Worm (Caenorhabditis elegans) whole organism, young adult: ENCODE data around the gene T23B7.2.

ENCODE experiments used
- F23B12.7 ChIP-seq: sonication (generic microtip); optimal IDR thresholded peaks from 2 replicates; lab custom pipeline; 2017; ENCODE audit warnings: missing genetic modification characterization, mild to moderate bottlenecking, missing compliant biosample characterization, antibody characterized with exemption, moderate library complexity; ENCODE audit not compliant: insufficient read depth
- F33H1.4 ChIP-seq: fragments of 200-800 bp; sonication (Bioruptor generic); IDR thresholded peaks from 2 replicates; pipeline ENCODE4 v1.3.6; 2022; ENCODE audit warnings: missing genetic modification reagents, missing genetic modification characterization, missing compliant biosample characterization
- F37B4.10 ChIP-seq: fragments of 200-800 bp; sonication (Bioruptor generic); IDR thresholded peaks from 2 replicates; pipeline ENCODE4 v1.3.6; 2022; ENCODE audit warnings: missing genetic modification characterization, missing compliant biosample characterization
- F49E8.2 ChIP-seq: sonication (generic microtip); optimal IDR thresholded peaks from 3 replicates; lab custom pipeline; 2017; ENCODE audit warnings: missing genetic modification characterization, mild to moderate bottlenecking, missing compliant biosample characterization, antibody characterized with exemption, moderate library complexity; ENCODE audit not compliant: insufficient read depth
- F57A8.1 ChIP-seq: fragments of 200-800 bp; sonication (Bioruptor generic); optimal IDR thresholded peaks from 2 replicates; lab custom pipeline; 2018; ENCODE audit warnings: mild to moderate bottlenecking, missing genetic modification characterization, moderate library complexity, missing compliant biosample characterization
- T26A5.8 ChIP-seq: sonication (generic microtip); optimal IDR thresholded peaks from 2 replicates; lab custom pipeline; 2016; ENCODE audit warnings: missing genetic modification characterization, missing compliant biosample characterization
- Y53F4B.3 ChIP-seq: fragments of 200-800 bp; sonication (Bioruptor generic); IDR thresholded peaks from 2 replicates; pipeline ENCODE4 v1.3.6; 2022; ENCODE audit warnings: missing genetic modification reagents, missing genetic modification characterization, missing compliant biosample characterization
- Y56A3A.18 ChIP-seq: fragments of 200-800 bp; sonication (Bioruptor generic); IDR thresholded peaks from 2 replicates; pipeline ENCODE4 v1.3.6; 2022; ENCODE audit warnings: missing genetic modification reagents, missing genetic modification characterization, missing compliant biosample characterization
- attf-3 ChIP-seq: fragments of 200-800 bp; sonication (Bioruptor generic); conservative IDR thresholded peaks from 2 replicates; pipeline ENCODE4 v1.3.6; 2022; ENCODE audit warnings: missing genetic modification reagents, missing genetic modification characterization, missing compliant biosample characterization
- attf-5 ChIP-seq: fragments of 200-800 bp; sonication (Bioruptor generic); optimal IDR thresholded peaks from 2 replicates; lab custom pipeline; 2018; ENCODE audit warnings: mild to moderate bottlenecking, missing genetic modification characterization, missing compliant biosample characterization
- bed-2 ChIP-seq: fragments of 200-800 bp; sonication (Bioruptor generic); IDR thresholded peaks from 2 replicates; pipeline ENCODE4 v1.3.6; 2022; ENCODE audit warnings: missing genetic modification reagents, missing genetic modification characterization, missing compliant biosample characterization
- ccch-3 ChIP-seq: fragments of 200-800 bp; sonication (Bioruptor generic); optimal IDR thresholded peaks from 2 replicates; lab custom pipeline; 2018; ENCODE audit warnings: mild to moderate bottlenecking, missing genetic modification characterization, missing compliant biosample characterization
- cebp-2 ChIP-seq: fragments of 200-800 bp; sonication (Bioruptor generic); IDR thresholded peaks from 2 replicates; pipeline ENCODE4 v1.3.6; 2022; ENCODE audit warnings: missing genetic modification characterization, missing compliant biosample characterization
- ceh-100 ChIP-seq: fragments of 200-800 bp; sonication (Bioruptor generic); IDR thresholded peaks from 2 replicates; pipeline ENCODE4 v1.3.6; 2022; ENCODE audit warnings: missing genetic modification reagents, missing genetic modification characterization, missing compliant biosample characterization
- ceh-27 ChIP-seq: fragments of 200-800 bp; sonication (Bioruptor generic); optimal IDR thresholded peaks from 2 replicates; lab custom pipeline; 2018; ENCODE audit warnings: mild to moderate bottlenecking, missing genetic modification characterization, moderate library complexity, missing compliant biosample characterization
- ceh-40 ChIP-seq: fragments of 200-800 bp; sonication (Bioruptor generic); IDR thresholded peaks from 2 replicates; pipeline ENCODE4 v1.3.6; 2022; ENCODE audit warnings: missing genetic modification characterization, missing compliant biosample characterization
- ceh-58 ChIP-seq: fragments of 200-800 bp; sonication (Bioruptor generic); IDR thresholded peaks from 2 replicates; pipeline ENCODE4 v1.3.6; 2022; ENCODE audit warnings: missing genetic modification characterization, missing compliant biosample characterization
- ceh-91 ChIP-seq: fragments of 200-800 bp; sonication (Bioruptor generic); IDR thresholded peaks from 2 replicates; pipeline ENCODE4 v1.3.6; 2022; ENCODE audit warnings: missing genetic modification reagents, missing genetic modification characterization, missing compliant biosample characterization
- dox-1 ChIP-seq: fragments of 200-800 bp; sonication (Bioruptor generic); IDR thresholded peaks from 2 replicates; pipeline ENCODE4 v1.3.6; 2022; ENCODE audit warnings: missing genetic modification reagents, missing genetic modification characterization, missing compliant biosample characterization
- efl-1 ChIP-seq: fragments of 150-350 bp; optimal IDR thresholded peaks from 2 replicates; lab custom pipeline; 2014; ENCODE audit warnings: missing biosample characterization, missing genetic modification reagents, missing genetic modification characterization
- egl-44 ChIP-seq: fragments of 200-800 bp; sonication (Bioruptor generic); IDR thresholded peaks from 2 replicates; pipeline ENCODE4 v1.3.6; 2022; ENCODE audit warnings: missing genetic modification reagents, missing genetic modification characterization, missing compliant biosample characterization
- egrh-3 ChIP-seq: fragments of 200-800 bp; sonication (Bioruptor generic); IDR thresholded peaks from 2 replicates; pipeline ENCODE4 v1.3.6; 2022; ENCODE audit warnings: missing genetic modification reagents, missing genetic modification characterization, missing compliant biosample characterization
- ekl-4 ChIP-seq: fragments of 200-800 bp; sonication (Bioruptor generic); IDR thresholded peaks from 2 replicates; pipeline ENCODE4 v1.3.6; 2022; ENCODE audit warnings: missing genetic modification reagents, missing genetic modification characterization, missing compliant biosample characterization
- gei-17 ChIP-seq: fragments of 200-800 bp; sonication (Bioruptor generic); optimal IDR thresholded peaks from 2 replicates; lab custom pipeline; 2018; ENCODE audit warnings: mild to moderate bottlenecking, missing genetic modification characterization, missing compliant biosample characterization
- hlh-12 ChIP-seq: sonication (generic microtip); optimal IDR thresholded peaks from 2 replicates; lab custom pipeline; 2016; ENCODE audit warnings: missing genetic modification characterization, missing compliant biosample characterization
- hmg-1.2 ChIP-seq: fragments of 200-800 bp; sonication (Bioruptor generic); IDR thresholded peaks from 2 replicates; pipeline ENCODE4 v1.3.6; 2022; ENCODE audit warnings: missing genetic modification reagents, missing genetic modification characterization, missing compliant biosample characterization
- hsf-1 ChIP-seq: fragments of 200-800 bp; sonication (Bioruptor generic); IDR thresholded peaks from 2 replicates; pipeline ENCODE4 v1.3.6; 2022; ENCODE audit warnings: missing genetic modification reagents, missing genetic modification characterization, missing compliant biosample characterization
- lag-1 ChIP-seq: fragments of 200-800 bp; sonication (Bioruptor generic); IDR thresholded peaks from 2 replicates; pipeline ENCODE4 v1.3.6; 2022; ENCODE audit warnings: missing genetic modification reagents, missing genetic modification characterization, missing compliant biosample characterization
- lin-40 ChIP-seq: sonication (generic microtip); optimal IDR thresholded peaks from 2 replicates; lab custom pipeline; 2016; ENCODE audit warnings: missing genetic modification characterization, mild to moderate bottlenecking, missing compliant biosample characterization, missing genotype, missing genetic modification reagents
- madf-6 ChIP-seq: fragments of 200-800 bp; sonication (Bioruptor generic); IDR thresholded peaks from 2 replicates; pipeline ENCODE4 v1.3.6; 2022; ENCODE audit warnings: missing genetic modification reagents, missing genetic modification characterization, missing compliant biosample characterization
- madf-8 ChIP-seq: fragments of 200-800 bp; sonication (Bioruptor generic); conservative IDR thresholded peaks from 2 replicates; pipeline ENCODE4 v1.3.6; 2022; ENCODE audit warnings: missing genetic modification reagents, missing genetic modification characterization, missing compliant biosample characterization
- mxl-1 ChIP-seq: sonication (generic microtip); optimal IDR thresholded peaks from 2 replicates; lab custom pipeline; 2016; ENCODE audit warnings: missing genetic modification characterization, missing compliant biosample characterization
- nfya-2 ChIP-seq: fragments of 200-800 bp; sonication (Bioruptor generic); IDR thresholded peaks from 2 replicates; pipeline ENCODE4 v1.3.6; 2022; ENCODE audit warnings: missing genetic modification reagents, missing genetic modification characterization, missing compliant biosample characterization
- nhr-80 ChIP-seq: sonication (generic microtip); optimal IDR thresholded peaks from 2 replicates; lab custom pipeline; 2016; ENCODE audit warnings: missing genetic modification characterization, missing compliant biosample characterization
- pha-4 ChIP-seq: fragments of 150-350 bp; sonication (generic microtip); optimal IDR thresholded peaks from 2 replicates; lab custom pipeline; 2014; ENCODE audit warnings: missing biosample characterization, missing genetic modification reagents, missing genetic modification characterization
- snpc-3.4 ChIP-seq: sonication (generic microtip); optimal IDR thresholded peaks from 2 replicates; lab custom pipeline; 2017; ENCODE audit warnings: missing genetic modification characterization, mild to moderate bottlenecking, missing compliant biosample characterization, antibody characterized with exemption, moderate library complexity, missing genotype, missing genetic modification reagents
- sptf-2 ChIP-seq: fragments of 200-800 bp; sonication (Bioruptor generic); optimal IDR thresholded peaks from 2 replicates; lab custom pipeline; 2018; ENCODE audit warnings: mild to moderate bottlenecking, missing genetic modification characterization, missing compliant biosample characterization
- tbx-9 ChIP-seq: sonication (generic microtip); optimal IDR thresholded peaks from 2 replicates; lab custom pipeline; 2016; ENCODE audit warnings: borderline replicate concordance, missing genetic modification characterization, inconsistent platforms, missing compliant biosample characterization
- tlf-1 ChIP-seq: fragments of 200-800 bp; sonication (Bioruptor generic); optimal IDR thresholded peaks from 2 replicates; lab custom pipeline; 2018; ENCODE audit warnings: mild to moderate bottlenecking, missing genetic modification characterization, missing compliant biosample characterization
- unc-130 ChIP-seq: sonication (generic microtip); optimal IDR thresholded peaks from 2 replicates; lab custom pipeline; 2016; ENCODE audit warnings: missing genetic modification reagents, missing genetic modification characterization, missing compliant biosample characterization
- zfh-2 ChIP-seq: fragments of 200-800 bp; sonication (Bioruptor generic); conservative IDR thresholded peaks from 2 replicates; pipeline ENCODE4 v1.3.6; 2022; ENCODE audit warnings: missing genetic modification reagents, missing genetic modification characterization, missing compliant biosample characterization
- zim-3 ChIP-seq: sonication (generic microtip); optimal IDR thresholded peaks from 2 replicates; lab custom pipeline; 2017; ENCODE audit warnings: mild to moderate bottlenecking, missing genetic modification characterization, moderate library complexity, missing compliant biosample characterization
- ztf-18 ChIP-seq: sonication (generic microtip); optimal IDR thresholded peaks from 2 replicates; lab custom pipeline; 2016; ENCODE audit warnings: missing genotype, mild to moderate bottlenecking, missing genetic modification characterization, missing compliant biosample characterization
- ztf-3 ChIP-seq: fragments of 200-800 bp; sonication (Bioruptor generic); optimal IDR thresholded peaks from 2 replicates; lab custom pipeline; 2018; ENCODE audit warnings: mild to moderate bottlenecking, missing genetic modification characterization, missing compliant biosample characterization

Gene T23B7.2

ce11 chrII:4869793-4870343 lies 27.8 kb upstream of the T23B7.2 start (continued):
- TF ChIP-seq F49E8.2 (tag; lab: Kevin White, UChicago), result no peak
- TF ChIP-seq F37B4.10 (GFP tag; lab: Robert Waterston, UW), result no peak
- no peak for TF ChIP-seq sptf-2 (GFP tag; lab: Kevin White, UChicago)
- TF ChIP-seq F23B12.7 (tag; lab: Kevin White, UChicago), result no peak
- no peak for TF ChIP-seq F57A8.1 (GFP tag; lab: Kevin White, UChicago)
- no peak for TF ChIP-seq F33H1.4 (GFP tag; lab: Robert Waterston, UW)
- TF ChIP-seq zim-3, result no peak
- TF ChIP-seq lin-40 (tag; lab: Kevin White, UChicago), result no peak

DNA sequence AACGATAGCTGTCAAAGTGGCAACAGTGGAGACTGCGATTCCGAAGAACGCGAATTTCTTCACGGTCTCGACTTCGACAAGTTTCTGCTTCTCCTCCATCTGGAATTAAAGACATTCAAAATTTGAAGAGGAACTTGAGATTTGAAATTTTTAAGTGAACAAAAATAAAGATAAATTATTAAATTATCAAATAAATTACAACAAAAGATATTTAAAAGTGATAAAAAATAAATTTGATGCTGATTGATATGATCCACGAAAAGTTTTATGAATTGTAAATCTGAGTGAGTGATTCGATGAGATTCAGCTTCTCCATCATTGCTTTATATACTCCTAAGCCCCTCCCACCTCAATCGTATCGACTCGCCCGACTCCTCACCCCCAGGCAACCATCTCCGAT lies 25.4 kb upstream of the T23B7.2 start, which contains the start of gene col-17:
Gene col-17, minus strand, starts transcription at position 101 of the 400 bp plus-strand sequence.
- no peak for TF ChIP-seq tbx-9 (tag; lab: Kevin White, UChicago)
- TF ChIP-seq F49E8.2 (tag; lab: Kevin White, UChicago), result no peak
- TF ChIP-seq ccch-3 (GFP tag; lab: Kevin White, UChicago), result no peak
- no peak for TF ChIP-seq bed-2 (GFP tag; lab: Robert Waterston, UW)
- TF ChIP-seq egl-44 (GFP tag; lab: Robert Waterston, UW), result no peak
- no peak for TF ChIP-seq ceh-27 (GFP tag; lab: Kevin White, UChicago)
- no peak for TF ChIP-seq tlf-1 (GFP tag; lab: Kevin White, UChicago)
- no peak for TF ChIP-seq snpc-3.4 (tag; lab: Kevin White, UChicago)
- TF ChIP-seq T26A5.8 (tag; lab: Kevin White, UChicago), result no peak
- TF ChIP-seq cebp-2 (GFP tag; lab: Robert Waterston, UW), result no peak
- TF ChIP-seq ceh-91 (GFP tag; lab: Robert Waterston, UW), result no peak
- no peak for TF ChIP-seq madf-8 (GFP tag; lab: Robert Waterston, UW)
- no peak for TF ChIP-seq ekl-4 (GFP tag; lab: Robert Waterston, UW)
- no peak for TF ChIP-seq ceh-100 (GFP tag; lab: Robert Waterston, UW)
- TF ChIP-seq Y53F4B.3 (GFP tag; lab: Robert Waterston, UW), result no peak
- no peak for TF ChIP-seq attf-5 (GFP tag; lab: Kevin White, UChicago)
- TF ChIP-seq madf-6 (GFP tag; lab: Robert Waterston, UW), result no peak
- no peak for TF ChIP-seq Y56A3A.18 (GFP tag; lab: Robert Waterston, UW)

DNA sequence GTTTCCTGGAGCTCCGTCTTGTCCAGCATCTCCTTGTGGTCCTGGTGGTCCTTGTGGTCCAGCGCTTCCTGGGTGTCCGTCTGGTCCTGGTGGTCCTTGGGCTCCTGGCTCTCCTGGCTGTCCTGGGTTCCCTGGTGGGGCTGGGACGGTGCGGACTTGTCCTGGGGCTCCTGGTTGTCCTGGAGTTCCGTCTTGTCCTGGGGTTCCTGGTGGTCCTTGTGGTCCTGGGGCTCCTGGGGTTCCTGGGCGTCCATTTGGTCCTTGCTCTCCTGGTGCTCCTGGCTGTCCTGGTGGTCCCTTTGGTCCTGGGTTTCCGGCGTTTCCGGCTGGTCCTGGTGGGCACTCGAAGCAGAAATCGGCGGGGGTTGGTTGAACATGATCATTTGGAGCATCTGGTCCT lies 24.8 kb upstream of the T23B7.2 start:
- TF ChIP-seq egrh-3, result peak; percentile 91
- TF ChIP-seq ceh-58 (GFP tag; lab: Robert Waterston, UW), result 0 out of 2 replicates have a peak, but pooled peaks have one; percentile 11
- TF ChIP-seq egl-44 (GFP tag; lab: Robert Waterston, UW), result 0 out of 2 replicates have a peak, but pooled peaks have one; percentile 7
- TF ChIP-seq zfh-2, result peak; percentile 77
- 0 out of 2 replicates have a peak, but pooled peaks have one; percentile 33 for TF ChIP-seq dox-1

DNA sequence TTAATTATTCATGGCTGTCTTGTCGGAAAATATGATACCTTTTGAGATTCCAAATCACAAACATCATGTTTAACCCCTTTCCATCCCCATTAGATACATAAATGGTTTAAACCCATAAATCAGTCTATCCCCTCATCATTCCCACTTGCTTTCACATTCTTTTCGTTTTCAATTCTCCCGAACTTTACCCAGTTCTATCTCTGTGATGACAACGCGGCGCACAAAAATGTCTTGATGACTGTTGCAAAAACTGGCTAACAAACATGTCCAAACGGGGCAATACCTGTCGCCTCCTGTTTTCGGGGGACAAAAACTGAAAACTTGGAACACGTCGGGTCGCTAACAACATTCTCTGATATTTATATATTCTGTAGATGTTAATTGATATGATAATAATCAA lies 24.0 kb upstream of the T23B7.2 start:
- TF ChIP-seq hmg-1.2 (no peak), ekl-4 (GFP tag; lab: Robert Waterston, UW) (no peak), mxl-1 (tag; lab: Kevin White, UChicago) (no peak), unc-130 (GFP tag; lab: Kevin White, UChicago) (no peak), efl-1 (GFP tag; lab: Kevin White, UChicago) (no peak), attf-3 (GFP tag; lab: Robert Waterston, UW) (no peak), lag-1 (GFP tag; lab: Robert Waterston, UW) (no peak), madf-6 (GFP tag; lab: Robert Waterston, UW) (no peak), gei-17 (GFP tag; lab: Kevin White, UChicago) (no peak), hlh-12 (no peak), ceh-27 (GFP tag; lab: Kevin White, UChicago) (no peak), madf-8 (GFP tag; lab: Robert Waterston, UW) (no peak), pha-4 (tag; lab: Kevin White, UChicago) (no peak), ztf-3 (no peak), hsf-1 (GFP tag; lab: Robert Waterston, UW) (no peak), nhr-80 (tag; lab: Kevin White, UChicago) (no peak), ceh-40 (GFP tag; lab: Robert Waterston, UW) (no peak), sptf-2 (GFP tag; lab: Kevin White, UChicago) (no peak), nfya-2 (GFP tag; lab: Robert Waterston, UW) (no peak), ztf-18 (no peak)
